Fruit fly (Drosophila melanogaster): ENCODE data around the gene DIP-eta.

DIP-eta gene

dm6 chr2L:5558809-5559392 lies 58.8 kb downstream of the DIP-eta start, which contains the start of gene GluRIIB:
Gene GluRIIB, plus strand, starts transcription at chr2L:5559342.
- TF ChIP-seq CG14655 (GFP tag; optimal IDR thresholded peaks at IDR 0.05) (peak; percentile 20), fd96Ca (GFP tag; IDR thresholded peaks at IDR 0.05) (no peak), CG10348 (GFP tag; IDR thresholded peaks at IDR 0.05) (no peak), Pif1A (GFP tag; optimal IDR thresholded peaks at IDR 0.05) (no peak), EcR (GFP tag; optimal IDR thresholded peaks at IDR 0.05) (no peak)

- TF ChIP-seq Pif1A (GFP tag; optimal IDR thresholded peaks at IDR 0.05) = no peak
- TF ChIP-seq CG15710 (tag; optimal IDR thresholded peaks at IDR 0.05) = no peak
- TF ChIP-seq fd96Ca (GFP tag; IDR thresholded peaks at IDR 0.05) = no peak
- TF ChIP-seq rn (GFP tag; IDR thresholded peaks at IDR 0.05) = no peak
- no peak for TF ChIP-seq CG13204 (GFP tag; optimal IDR thresholded peaks at IDR 0.05)
- no peak for TF ChIP-seq CG4496 (GFP tag; IDR thresholded peaks at IDR 0.05)
- TF ChIP-seq Snoo (tag; optimal IDR thresholded peaks at IDR 0.05) = no peak
- TF ChIP-seq CG8159 (tag; optimal IDR thresholded peaks at IDR 0.05) = no peak
- no peak for TF ChIP-seq CG17806 (tag; optimal IDR thresholded peaks at IDR 0.05)
- TF ChIP-seq CG8301 (tag; optimal IDR thresholded peaks at IDR 0.05) = no peak
- no peak for TF ChIP-seq CG34367 (tag; optimal IDR thresholded peaks at IDR 0.05)
- no peak for TF ChIP-seq Pif1B (GFP tag; optimal IDR thresholded peaks at IDR 0.05)
- TF ChIP-seq gl (tag; optimal IDR thresholded peaks at IDR 0.05) = no peak
Observed at dm6 chr2L:5554818-5555217, 62.9 kb downstream of the DIP-eta start, which contains the start of gene GluRIIA. Gene GluRIIA, plus strand, starts transcription at chr2L:5555072.

- TF ChIP-seq Pif1B (GFP tag; optimal IDR thresholded peaks at IDR 0.05) = no peak
- TF ChIP-seq fd96Ca (GFP tag; IDR thresholded peaks at IDR 0.05) = no peak
- TF ChIP-seq CG12605 (GFP tag; IDR thresholded peaks at IDR 0.05) = no peak
- no peak for TF ChIP-seq Pif1A (GFP tag; optimal IDR thresholded peaks at IDR 0.05)
- no peak for TF ChIP-seq CG32121 (GFP tag; IDR thresholded peaks at IDR 0.05)
- no peak for TF ChIP-seq CG14655 (GFP tag; optimal IDR thresholded peaks at IDR 0.05)
- no peak for TF ChIP-seq CG9948 (tag; optimal IDR thresholded peaks at IDR 0.05)
- TF ChIP-seq gl (tag; optimal IDR thresholded peaks at IDR 0.05) = no peak
- no peak for TF ChIP-seq D1 (tag; optimal IDR thresholded peaks at IDR 0.05)
- no peak for TF ChIP-seq CG13204 (GFP tag; optimal IDR thresholded peaks at IDR 0.05)
- no peak for TF ChIP-seq CG17806 (tag; optimal IDR thresholded peaks at IDR 0.05)
- TF ChIP-seq CG4496 (GFP tag; IDR thresholded peaks at IDR 0.05) = no peak
- TF ChIP-seq CG15710 (tag; optimal IDR thresholded peaks at IDR 0.05) = no peak
- TF ChIP-seq Ets98B (GFP tag; IDR thresholded peaks at IDR 0.05) = no peak
- TF ChIP-seq CG8159 (tag; optimal IDR thresholded peaks at IDR 0.05) = no peak
- TF ChIP-seq CG8301 (tag; optimal IDR thresholded peaks at IDR 0.05) = no peak
Observed at dm6 chr2L:5553750-5554149, 64.0 kb downstream of the DIP-eta start, which contains the start of the genes CG14013 and CG14017. Gene CG14013, minus strand, starts transcription at chr2L:5553850. Gene CG14017, plus strand, starts transcription at chr2L:5553897.

Data from whole organism, pupa.